Worm (Caenorhabditis elegans) whole organism, L3 larva: ENCODE measurements around the gene ZK185.2.

Source experiments
- ceh-82 ChIP-seq: fragments of 150-350 bp; optimal IDR thresholded peaks from 2 replicates; lab custom pipeline; 2014; ENCODE audit warnings: missing biosample characterization, missing genetic modification characterization
- egl-27 ChIP-seq: sonication (generic microtip); optimal IDR thresholded peaks from 4 replicates; lab custom pipeline; 2017; ENCODE audit warnings: missing biosample characterization, missing genetic modification reagents, missing genetic modification characterization
- nhr-12 ChIP-seq: fragments of 150-350 bp; optimal IDR thresholded peaks from 2 replicates; lab custom pipeline; 2014; ENCODE audit warnings: missing biosample characterization, missing genetic modification characterization
- nhr-237 ChIP-seq: fragments of 150-350 bp; optimal IDR thresholded peaks from 2 replicates; lab custom pipeline; 2014; ENCODE audit warnings: missing biosample characterization, missing genetic modification characterization
- nhr-43 ChIP-seq: sonication (generic microtip); optimal IDR thresholded peaks from 2 replicates; lab custom pipeline; 2016; ENCODE audit warnings: mild to moderate bottlenecking, missing genetic modification characterization, missing compliant biosample characterization; ENCODE audit not compliant: poor library complexity, severe bottlenecking
- sea-2 ChIP-seq: fragments of 150-350 bp; sonication (generic microtip); optimal IDR thresholded peaks from 4 replicates; lab custom pipeline; 2014; ENCODE audit warnings: missing biosample characterization, missing genetic modification reagents, missing genetic modification characterization
- skn-1 ChIP-seq: fragments of 150-350 bp; optimal IDR thresholded peaks from 2 replicates; lab custom pipeline; 2014; ENCODE audit warnings: missing biosample characterization, missing genetic modification characterization
- snpc-4 ChIP-seq: fragments of 150-350 bp; optimal IDR thresholded peaks from 2 replicates; lab custom pipeline; 2014; ENCODE audit warnings: missing biosample characterization, missing genetic modification characterization
- unc-39 ChIP-seq: sonication (generic microtip); optimal IDR thresholded peaks from 4 replicates; lab custom pipeline; 2017; ENCODE audit warnings: missing biosample characterization, missing genetic modification characterization
- zag-1 ChIP-seq: fragments of 150-350 bp; optimal IDR thresholded peaks from 2 replicates; lab custom pipeline; 2014; ENCODE audit warnings: missing biosample characterization, missing genetic modification characterization
- ztf-11 ChIP-seq: fragments of 150-350 bp; optimal IDR thresholded peaks from 2 replicates; lab custom pipeline; 2014; ENCODE audit warnings: missing biosample characterization, missing genetic modification characterization

DNA sequence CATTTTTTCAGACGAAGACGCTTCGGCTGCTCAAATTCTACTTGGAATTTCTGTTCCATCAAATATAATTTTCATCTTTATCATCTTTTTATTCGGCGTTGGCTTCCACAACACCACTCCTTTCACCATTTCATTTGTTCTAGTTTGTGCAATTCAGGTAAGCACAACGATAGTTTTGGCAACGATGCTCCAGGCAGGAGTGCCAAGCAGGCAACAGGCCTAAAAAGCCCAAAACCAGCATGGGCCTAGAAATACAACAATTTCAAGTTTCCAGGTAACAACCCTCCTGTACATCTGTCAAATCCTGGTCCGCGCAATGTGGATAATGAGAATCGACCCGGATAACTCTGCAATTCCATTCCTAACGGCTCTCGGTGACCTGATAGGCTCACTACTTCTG is 4.8 kb downstream of the ZK185.2 start:
- TF ChIP-seq unc-39 (tag; lab: Kevin White, UChicago) (no peak), zag-1 (tag; lab: Kevin White, UChicago) (no peak), skn-1 (tag; lab: Kevin White, UChicago) (no peak), ztf-11 (tag; lab: Kevin White, UChicago) (no peak), sea-2 (GFP tag; lab: Kevin White, UChicago) (no peak), egl-27 (tag; lab: Kevin White, UChicago) (no peak), nhr-12 (no peak), nhr-237 (tag; lab: Kevin White, UChicago) (no peak), nhr-43 (no peak), snpc-4 (tag; lab: Kevin White, UChicago) (no peak), ceh-82 (tag; lab: Kevin White, UChicago) (no peak)
